Worm (Caenorhabditis elegans): ENCODE data around the gene W06A11.1.

DNA sequence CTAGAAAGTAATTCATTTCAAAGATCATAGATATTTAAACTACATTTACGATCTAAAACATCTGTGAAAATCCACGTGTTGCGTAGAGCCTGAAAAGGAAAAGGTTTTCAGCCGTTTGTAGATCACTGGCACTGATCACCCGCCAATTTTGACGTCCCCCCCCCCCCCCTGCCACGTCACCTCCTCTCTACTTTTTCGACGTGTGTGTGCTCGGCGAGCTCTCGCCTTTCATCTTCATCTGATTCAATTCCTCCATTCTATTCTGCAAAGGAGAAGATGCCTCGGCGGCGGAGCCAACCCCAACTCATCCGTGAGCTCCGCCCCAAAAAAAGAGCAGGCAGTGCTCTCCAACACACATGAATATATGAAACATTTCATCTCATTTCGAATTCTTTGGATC, 13.8 kb downstream of the W06A11.1 start:
- TF ChIP-seq ztf-7 (tag; optimal IDR thresholded peaks at IDR 0.05), result no peak
- TF ChIP-seq unc-130 (GFP tag; optimal IDR thresholded peaks at IDR 0.05), result no peak
- TF ChIP-seq ceh-28 (tag; optimal IDR thresholded peaks at IDR 0.05), result no peak
- TF ChIP-seq nhr-77 (tag; optimal IDR thresholded peaks at IDR 0.05), result no peak
- TF ChIP-seq fos-1 (tag; optimal IDR thresholded peaks at IDR 0.05), result no peak
- TF ChIP-seq ama-1 (optimal IDR thresholded peaks at IDR 0.05), result no peak
- no peak for TF ChIP-seq lsy-2 (tag; optimal IDR thresholded peaks at IDR 0.05)
- no peak for TF ChIP-seq fkh-10 (GFP tag; optimal IDR thresholded peaks at IDR 0.05)
- TF ChIP-seq Y105C5A.15 (GFP tag; IDR thresholded peaks at IDR 0.05), result no peak
- TF ChIP-seq lin-29 (GFP tag; IDR thresholded peaks at IDR 0.05), result no peak
- no peak for TF ChIP-seq daf-19 (GFP tag; conservative IDR thresholded peaks at IDR 0.05)

Data from whole organism, L4 larva.